Fruit fly (Drosophila melanogaster) Kc167 (cell line): ENCODE measurements around the gene CG5177.

Source experiments
- h ChIP-seq: fragments of >200 bp; optimal IDR thresholded peaks from 3 replicates; lab custom pipeline; 2018; ENCODE audit warnings: missing external identifiers
- psq ChIP-seq: fragments of >200 bp; optimal IDR thresholded peaks from 2 replicates; lab custom pipeline; 2017; ENCODE audit warnings: missing external identifiers

dm6 chr2L:7377402-7377801, 27.6 kb upstream of the CG5177 start, which contains the start of gene ninaC:
- TF ChIP-seq h: no peak
- TF ChIP-seq psq (lab: Kevin White, UChicago): no peak
